Worm (Caenorhabditis elegans) whole organism, L2 larva: ENCODE measurements around the gene F54B11.4.

Source experiments
- C34F6.9 ChIP-seq: fragments of 150-350 bp; optimal IDR thresholded peaks from 2 replicates; lab custom pipeline; 2014; ENCODE audit warnings: missing biosample characterization, missing genetic modification characterization
- F13H6.1 ChIP-seq: sonication (generic microtip); optimal IDR thresholded peaks from 2 replicates; lab custom pipeline; 2016; ENCODE audit warnings: missing genetic modification characterization, missing compliant biosample characterization
- R02D3.7 ChIP-seq: fragments of 150-350 bp; optimal IDR thresholded peaks from 2 replicates; lab custom pipeline; 2014; ENCODE audit warnings: missing biosample characterization, missing genetic modification characterization
- Y55F3AM.14 ChIP-seq: fragments of 200-800 bp; sonication (Bioruptor generic); optimal IDR thresholded peaks from 2 replicates; lab custom pipeline; 2018; ENCODE audit warnings: mild to moderate bottlenecking, missing genetic modification characterization, missing compliant biosample characterization
- ZK546.5 ChIP-seq: sonication (generic microtip); optimal IDR thresholded peaks from 2 replicates; lab custom pipeline; 2017; ENCODE audit warnings: missing biosample characterization, missing genetic modification characterization
- alr-1 ChIP-seq: fragments of 150-350 bp; optimal IDR thresholded peaks from 2 replicates; lab custom pipeline; 2014; ENCODE audit warnings: missing biosample characterization, missing genetic modification characterization
- aly-2 ChIP-seq: fragments of 150-350 bp; optimal IDR thresholded peaks from 2 replicates; lab custom pipeline; 2014; ENCODE audit warnings: missing biosample characterization, missing genetic modification characterization
- ceh-16 ChIP-seq: fragments of 150-350 bp; optimal IDR thresholded peaks from 2 replicates; lab custom pipeline; 2014; ENCODE audit warnings: missing biosample characterization, missing genetic modification characterization
- crh-2 ChIP-seq: sonication (generic microtip); optimal IDR thresholded peaks from 2 replicates; lab custom pipeline; 2017; ENCODE audit warnings: missing biosample characterization, missing genetic modification characterization
- dmd-4 ChIP-seq: sonication (generic microtip); optimal IDR thresholded peaks from 2 replicates; lab custom pipeline; 2017; ENCODE audit warnings: missing biosample characterization, missing genetic modification characterization
- egl-27 ChIP-seq: sonication (generic microtip); optimal IDR thresholded peaks from 3 replicates; lab custom pipeline; 2017; ENCODE audit warnings: missing biosample characterization, missing genetic modification reagents, missing genetic modification characterization
- elt-1 ChIP-seq: fragments of 150-350 bp; optimal IDR thresholded peaks from 2 replicates; lab custom pipeline; 2014; ENCODE audit warnings: missing biosample characterization, missing genetic modification characterization
- fos-1 ChIP-seq: fragments of 150-350 bp; optimal IDR thresholded peaks from 2 replicates; lab custom pipeline; 2014; ENCODE audit warnings: missing biosample characterization, missing genetic modification characterization
- gmeb-1 ChIP-seq: fragments of 150-350 bp; optimal IDR thresholded peaks from 2 replicates; lab custom pipeline; 2014; ENCODE audit warnings: missing biosample characterization, missing genetic modification characterization
- lin-11 ChIP-seq: fragments of 150-350 bp; sonication (generic microtip); optimal IDR thresholded peaks from 2 replicates; lab custom pipeline; 2014; ENCODE audit warnings: missing biosample characterization, missing genetic modification characterization, inconsistent platforms, mixed read lengths
- lin-13 ChIP-seq: fragments of 150-350 bp; optimal IDR thresholded peaks from 2 replicates; lab custom pipeline; 2014; ENCODE audit warnings: missing biosample characterization, missing genetic modification reagents, missing genetic modification characterization
- lsy-2 ChIP-seq, 2 experiments: fragments of 150-350 bp in 1 of 2; sonication (generic microtip) in 1 of 2; optimal IDR thresholded peaks; 2 replicates each; lab custom pipeline; 2014 to 2017; ENCODE audit warnings: missing biosample characterization in 2 of 2, missing genetic modification characterization in 2 of 2
- mab-5 ChIP-seq: fragments of 150-350 bp; optimal IDR thresholded peaks from 2 replicates; lab custom pipeline; 2014; ENCODE audit warnings: missing biosample characterization, missing genetic modification characterization
- mbf-1 ChIP-seq: sonication (generic microtip); optimal IDR thresholded peaks from 2 replicates; lab custom pipeline; 2017; ENCODE audit warnings: missing biosample characterization, missing genetic modification characterization
- mdl-1 ChIP-seq, 2 experiments: fragments of 150-350 bp in 1 of 2; sonication (generic microtip) in 1 of 2; optimal IDR thresholded peaks; 2 replicates each; lab custom pipeline; 2017; ENCODE audit warnings: missing biosample characterization in 2 of 2, missing genetic modification characterization in 2 of 2
- nhr-12 ChIP-seq: fragments of 150-350 bp; optimal IDR thresholded peaks from 2 replicates; lab custom pipeline; 2014; ENCODE audit warnings: missing biosample characterization, missing genetic modification characterization
- nhr-129 ChIP-seq: fragments of 150-350 bp; optimal IDR thresholded peaks from 2 replicates; lab custom pipeline; 2014; ENCODE audit warnings: missing biosample characterization, missing genetic modification characterization
- nhr-21 ChIP-seq: fragments of 150-350 bp; optimal IDR thresholded peaks from 2 replicates; lab custom pipeline; 2014; ENCODE audit warnings: missing biosample characterization, missing genetic modification characterization
- nhr-23 ChIP-seq: fragments of 150-350 bp; optimal IDR thresholded peaks from 2 replicates; lab custom pipeline; 2014; ENCODE audit warnings: missing biosample characterization, missing genetic modification reagents, missing genetic modification characterization
- nhr-25 ChIP-seq: fragments of 150-350 bp; sonication (generic microtip); optimal IDR thresholded peaks from 3 replicates; lab custom pipeline; 2014; ENCODE audit warnings: missing biosample characterization, missing genetic modification characterization
- nhr-6 ChIP-seq: fragments of 150-350 bp; optimal IDR thresholded peaks from 2 replicates; lab custom pipeline; 2014; ENCODE audit warnings: missing biosample characterization, missing genetic modification characterization
- nhr-77 ChIP-seq: fragments of 150-350 bp; optimal IDR thresholded peaks from 2 replicates; lab custom pipeline; 2014; ENCODE audit warnings: missing biosample characterization, missing genetic modification characterization
- peb-1 ChIP-seq: fragments of 150-350 bp; optimal IDR thresholded peaks from 2 replicates; lab custom pipeline; 2014; ENCODE audit warnings: missing biosample characterization, missing genetic modification characterization
- sem-4 ChIP-seq: fragments of 150-350 bp; optimal IDR thresholded peaks from 2 replicates; lab custom pipeline; 2014; ENCODE audit warnings: missing biosample characterization, missing genetic modification reagents, missing genetic modification characterization
- skn-1 ChIP-seq: sonication (generic microtip); optimal IDR thresholded peaks from 2 replicates; lab custom pipeline; 2017; ENCODE audit warnings: missing biosample characterization, missing genetic modification characterization
- sma-3 ChIP-seq: sonication (generic microtip); optimal IDR thresholded peaks from 2 replicates; lab custom pipeline; 2016; ENCODE audit warnings: missing genetic modification reagents, missing genetic modification characterization, missing compliant biosample characterization
- sma-9 ChIP-seq, 2 experiments: fragments of 150-350 bp in 1 of 2; sonication (generic microtip) in 1 of 2; optimal IDR thresholded peaks; 2 replicates each; lab custom pipeline; 2014 to 2016; ENCODE audit warnings: missing genetic modification characterization in 2 of 2, mild to moderate bottlenecking in 1 of 2, missing biosample characterization in 1 of 2, missing compliant biosample characterization in 1 of 2, missing genetic modification reagents in 1 of 2, moderate library complexity in 1 of 2
- unc-39 ChIP-seq: fragments of 150-350 bp; optimal IDR thresholded peaks from 2 replicates; lab custom pipeline; 2014; ENCODE audit warnings: missing biosample characterization, missing genetic modification characterization
- unc-55 ChIP-seq: fragments of 150-350 bp; sonication (generic microtip); optimal IDR thresholded peaks from 3 replicates; lab custom pipeline; 2014; ENCODE audit warnings: missing biosample characterization, missing genetic modification reagents, missing genetic modification characterization
- unc-62 ChIP-seq: fragments of 150-350 bp; optimal IDR thresholded peaks from 2 replicates; lab custom pipeline; 2014; ENCODE audit warnings: missing biosample characterization, missing genetic modification reagents, missing genetic modification characterization
- zag-1 ChIP-seq: fragments of 150-350 bp; optimal IDR thresholded peaks from 2 replicates; lab custom pipeline; 2014; ENCODE audit warnings: missing biosample characterization, missing genetic modification characterization
- ztf-11 ChIP-seq: sonication (generic microtip); optimal IDR thresholded peaks from 2 replicates; lab custom pipeline; 2017; ENCODE audit warnings: missing biosample characterization, missing genetic modification characterization
- ztf-4 ChIP-seq: fragments of 150-350 bp; optimal IDR thresholded peaks from 2 replicates; lab custom pipeline; 2014; ENCODE audit warnings: missing biosample characterization, missing genetic modification characterization

Gene F54B11.4

ce11 chrX:13574029-13574428 lies 18.4 kb upstream of the F54B11.4 start:
- TF ChIP-seq nhr-129 (tag; lab: Kevin White, UChicago): no peak
- no peak for TF ChIP-seq mab-5 (tag; lab: Kevin White, UChicago)
- no peak for TF ChIP-seq nhr-77
- no peak for TF ChIP-seq ceh-16
- TF ChIP-seq nhr-23: no peak
- TF ChIP-seq dmd-4: no peak
- no peak for TF ChIP-seq lsy-2 (tag; optimal IDR thresholded peaks at IDR 0.05; lab: Kevin White, UChicago)
- TF ChIP-seq ztf-11 (tag; lab: Kevin White, UChicago): no peak
- no peak for TF ChIP-seq mbf-1
- TF ChIP-seq C34F6.9 (tag; lab: Kevin White, UChicago): no peak
- no peak for TF ChIP-seq nhr-6 (tag; lab: Kevin White, UChicago)
- TF ChIP-seq gmeb-1 (tag; lab: Kevin White, UChicago): no peak
- TF ChIP-seq zag-1: no peak
- TF ChIP-seq fos-1 (tag; lab: Kevin White, UChicago): no peak
- TF ChIP-seq sma-3 (GFP tag; lab: Kevin White, UChicago): no peak
- no peak for TF ChIP-seq mdl-1 (tag; optimal IDR thresholded peaks at IDR 0.05; lab: Kevin White, UChicago)
- TF ChIP-seq aly-2 (tag; lab: Kevin White, UChicago): no peak

ce11 chrX:13578483-13578882 lies 14.0 kb upstream of the F54B11.4 start, which contains the start of gene F54B11.11:
Gene F54B11.11, plus strand, starts transcription at chrX:13578783.
- no peak for TF ChIP-seq C34F6.9 (tag; lab: Kevin White, UChicago)
- TF ChIP-seq egl-27 (tag; lab: Kevin White, UChicago): no peak
- TF ChIP-seq lin-13: no peak
- no peak for TF ChIP-seq ztf-4 (tag; lab: Kevin White, UChicago)
- TF ChIP-seq elt-1 (tag; lab: Kevin White, UChicago): no peak
- no peak for TF ChIP-seq crh-2 (tag; lab: Kevin White, UChicago)
- TF ChIP-seq nhr-12 (tag; lab: Kevin White, UChicago): no peak
- no peak for TF ChIP-seq fos-1 (tag; lab: Kevin White, UChicago)
- no peak for TF ChIP-seq R02D3.7 (tag; lab: Kevin White, UChicago)
- TF ChIP-seq, all 48 proteins: peak for 0

- TF ChIP-seq alr-1 (tag; lab: Kevin White, UChicago) (no peak), dmd-4 (no peak), sma-9 (GFP tag; optimal IDR thresholded peaks at IDR 0.05; lab: Kevin White, UChicago) (no peak), sma-9 (tag; optimal IDR thresholded peaks at IDR 0.05; lab: Kevin White, UChicago) (no peak), lsy-2 (tag; optimal IDR thresholded peaks at IDR 0.05; lab: Kevin White, UChicago) (no peak), unc-55 (no peak), nhr-21 (tag; lab: Kevin White, UChicago) (no peak), lin-13 (no peak), zag-1 (no peak), nhr-129 (tag; lab: Kevin White, UChicago) (no peak), Y55F3AM.14 (no peak), nhr-25 (tag; lab: Kevin White, UChicago) (no peak), mab-5 (tag; lab: Kevin White, UChicago) (no peak), nhr-77 (no peak), peb-1 (tag; lab: Kevin White, UChicago) (no peak), skn-1 (tag; lab: Kevin White, UChicago) (no peak), nhr-12 (tag; lab: Kevin White, UChicago) (no peak), mdl-1 (tag; optimal IDR thresholded peaks at IDR 0.05; lab: Kevin White, UChicago) (no peak), aly-2 (tag; lab: Kevin White, UChicago) (no peak)
Observed at ce11 chrX:13581820-13582219, 10.6 kb upstream of the F54B11.4 start, which contains the start of gene F54B11.10. Gene F54B11.10, plus strand, starts transcription at chrX:13582120.

- TF ChIP-seq sem-4 (peak; percentile 62), ztf-11 (tag; lab: Kevin White, UChicago) (no peak), ZK546.5 (tag; lab: Kevin White, UChicago) (no peak), gmeb-1 (tag; lab: Kevin White, UChicago) (no peak), peb-1 (tag; lab: Kevin White, UChicago) (no peak), lin-11 (tag; lab: Kevin White, UChicago) (peak; percentile 48), fos-1 (tag; lab: Kevin White, UChicago) (peak; percentile 40), F13H6.1 (tag; lab: Kevin White, UChicago) (peak; percentile 65), nhr-21 (tag; lab: Kevin White, UChicago) (no peak), ceh-16 (peak; percentile 73), mab-5 (tag; lab: Kevin White, UChicago) (peak; percentile 32), nhr-129 (tag; lab: Kevin White, UChicago) (peak; percentile 62), unc-55 (peak; percentile 11), unc-62 (no peak), nhr-25 (tag; lab: Kevin White, UChicago) (peak; percentile 73), lsy-2 (tag; optimal IDR thresholded peaks at IDR 0.05; lab: Kevin White, UChicago) (peak in 1 of 2 experiments; percentile 12), unc-39 (tag; lab: Kevin White, UChicago) (no peak)
Observed at ce11 chrX:13583895-13584344, 8.5 kb upstream of the F54B11.4 start.
